Worm (Caenorhabditis elegans): ENCODE results near the gene acl-13.

The acl-13 gene

DNA sequence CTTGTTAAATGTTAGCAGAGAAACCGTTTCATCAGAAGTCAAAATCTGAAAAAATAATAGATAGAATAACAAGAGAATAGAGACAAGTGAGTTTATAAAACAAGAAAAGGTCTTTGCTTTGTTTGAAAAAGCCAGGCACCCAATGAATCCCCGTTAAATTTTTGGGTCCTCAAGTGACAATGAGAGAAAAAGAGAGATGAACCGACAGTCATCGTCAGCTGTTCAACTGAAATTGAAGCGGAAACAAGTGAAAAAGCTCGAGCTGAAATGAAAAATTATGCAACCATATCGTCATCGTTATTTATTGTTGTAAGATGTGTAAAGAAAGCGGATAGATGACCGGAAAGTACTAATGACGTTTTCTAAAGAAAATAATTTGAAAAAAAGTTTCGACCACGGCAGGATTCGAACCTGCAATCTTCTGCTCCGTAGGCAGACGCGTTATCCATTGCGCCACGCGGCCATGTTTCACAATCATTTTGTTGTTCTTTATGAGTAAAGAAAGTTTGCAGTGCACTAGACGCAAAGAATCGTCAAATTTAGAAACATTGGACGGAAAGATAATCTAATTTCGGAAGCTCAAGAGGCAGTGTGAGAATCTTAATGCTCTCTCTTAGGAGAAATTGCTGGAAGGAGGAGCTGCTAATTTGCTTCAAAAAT is 7.4 kb downstream of the acl-13 start, which contains the start of gene F08G5.3:
Gene F08G5.3 (minus strand): TSS at position 51 of the 660 bp plus-strand sequence.
- TF ChIP-seq F13H6.1 (tag; optimal IDR thresholded peaks at IDR 0.05) (peak; percentile 42), sma-9 (GFP tag; optimal IDR thresholded peaks at IDR 0.05) (peak; percentile 48), sma-9 (tag; optimal IDR thresholded peaks at IDR 0.05) (no peak), gmeb-1 (tag; optimal IDR thresholded peaks at IDR 0.05) (peak; percentile 36), dmd-4 (tag; optimal IDR thresholded peaks at IDR 0.05) (no peak), unc-55 (GFP tag; optimal IDR thresholded peaks at IDR 0.05) (peak; percentile 51), nhr-23 (tag; optimal IDR thresholded peaks at IDR 0.05) (no peak), ztf-11 (tag; optimal IDR thresholded peaks at IDR 0.05) (no peak), elt-1 (tag; optimal IDR thresholded peaks at IDR 0.05) (no peak), mdl-1 (tag; optimal IDR thresholded peaks at IDR 0.05) (no peak), crh-2 (tag; optimal IDR thresholded peaks at IDR 0.05) (no peak), skn-1 (tag; optimal IDR thresholded peaks at IDR 0.05) (no peak), Y55F3AM.14 (GFP tag; optimal IDR thresholded peaks at IDR 0.05) (peak; percentile 35), mab-5 (tag; optimal IDR thresholded peaks at IDR 0.05) (no peak), sma-3 (GFP tag; optimal IDR thresholded peaks at IDR 0.05) (peak; percentile 8), C34F6.9 (tag; optimal IDR thresholded peaks at IDR 0.05) (peak; percentile 35), ztf-1 (GFP tag; conservative IDR thresholded peaks at IDR 0.05) (no peak), lsy-2 (tag; optimal IDR thresholded peaks at IDR 0.05) (peak; percentile 13 to 58), ama-1 (optimal IDR thresholded peaks at IDR 0.05) (no peak), nhr-12 (tag; optimal IDR thresholded peaks at IDR 0.05) (no peak), elt-3 (tag; optimal IDR thresholded peaks at IDR 0.05) (no peak), nhr-21 (tag; optimal IDR thresholded peaks at IDR 0.05) (no peak), lin-11 (tag; optimal IDR thresholded peaks at IDR 0.05) (peak; percentile 19), nhr-10 (tag; optimal IDR thresholded peaks at IDR 0.05) (no peak), mbf-1 (tag; optimal IDR thresholded peaks at IDR 0.05) (no peak), unc-62 (GFP tag; optimal IDR thresholded peaks at IDR 0.05) (no peak), aly-2 (tag; optimal IDR thresholded peaks at IDR 0.05) (no peak), lin-13 (GFP tag; optimal IDR thresholded peaks at IDR 0.05) (peak; percentile 37), snpc-4 (tag; optimal IDR thresholded peaks at IDR 0.05) (no peak), fos-1 (tag; optimal IDR thresholded peaks at IDR 0.05) (peak; percentile 55), nhr-6 (tag; optimal IDR thresholded peaks at IDR 0.05) (no peak), lin-39 (tag; optimal IDR thresholded peaks at IDR 0.05) (no peak), egl-27 (tag; optimal IDR thresholded peaks at IDR 0.05) (peak; percentile 16), nhr-129 (tag; optimal IDR thresholded peaks at IDR 0.05) (peak; percentile 91), alr-1 (tag; optimal IDR thresholded peaks at IDR 0.05) (no peak), zag-1 (tag; optimal IDR thresholded peaks at IDR 0.05) (no peak), ZK546.5 (tag; optimal IDR thresholded peaks at IDR 0.05) (no peak), unc-39 (tag; optimal IDR thresholded peaks at IDR 0.05) (no peak), nhr-237 (tag; optimal IDR thresholded peaks at IDR 0.05) (no peak), ztf-4 (tag; optimal IDR thresholded peaks at IDR 0.05) (no peak), nhr-11 (tag; optimal IDR thresholded peaks at IDR 0.05) (no peak), blmp-1 (tag; optimal IDR thresholded peaks at IDR 0.05; ENCODE audit: insufficient read depth) (no peak), ceh-16 (tag; optimal IDR thresholded peaks at IDR 0.05) (no peak), ceh-82 (tag; optimal IDR thresholded peaks at IDR 0.05) (no peak)

- TF ChIP-seq sma-9 (GFP tag; optimal IDR thresholded peaks at IDR 0.05) (peak; percentile 28), sma-9 (tag; optimal IDR thresholded peaks at IDR 0.05) (no peak), sem-4 (tag; optimal IDR thresholded peaks at IDR 0.05) (no peak)
Observed at ce11 chrIV:12419291-12419690, 9.0 kb downstream of the acl-13 start.
